Worm (Caenorhabditis elegans): ENCODE measurements around the gene ZK616.5.
"Not testable (repeated sequence)": the region's sequence is repeated elsewhere in the genome, so short reads cannot be mapped to it uniquely, and the experiment has no call there.

ZK616.5 gene

DNA sequence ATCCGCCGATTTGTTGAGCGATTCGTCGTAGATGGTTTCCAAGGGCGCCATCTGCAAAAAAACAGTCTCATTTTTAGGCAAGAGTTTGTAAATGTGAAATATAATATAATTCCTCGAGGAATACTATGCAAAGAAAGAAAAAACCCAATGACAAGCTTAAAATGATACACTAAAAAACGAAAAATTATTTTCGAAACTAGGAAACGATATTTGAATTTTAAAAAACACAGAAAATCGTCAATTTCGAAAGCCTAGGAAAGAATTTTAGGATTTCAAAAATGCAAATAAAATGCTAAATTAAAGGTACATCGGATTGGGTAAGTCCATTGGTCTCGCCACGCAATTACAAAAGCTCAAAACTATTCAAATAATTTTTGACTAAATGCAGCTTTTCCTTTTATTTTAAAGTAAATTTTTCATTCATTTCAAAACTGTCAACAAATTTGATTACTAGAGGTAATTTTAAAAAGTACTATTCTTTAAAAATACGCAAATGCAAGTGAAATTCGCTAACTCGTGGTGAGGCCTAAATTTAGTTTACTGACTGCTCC is at the start of gene ZK616.5, which contains the start of gene htp-1:
Gene ZK616.5, plus strand, starts transcription at position 423 of the 551 bp plus-strand sequence.
Gene htp-1, minus strand, starts transcription at position 51 of the 551 bp plus-strand sequence.
- TF ChIP-seq hmg-4 (GFP tag; optimal IDR thresholded peaks at IDR 0.05) (no peak), ceh-13 (GFP tag; optimal IDR thresholded peaks at IDR 0.05) (no peak), aly-1 (tag; optimal IDR thresholded peaks at IDR 0.05) (no peak), sea-1 (GFP tag; conservative IDR thresholded peaks at IDR 0.05) (no peak), ceh-36 (tag; optimal IDR thresholded peaks at IDR 0.05) (no peak), tbx-37 (GFP tag; conservative IDR thresholded peaks at IDR 0.05) (no peak), F13C5.2 (tag; optimal IDR thresholded peaks at IDR 0.05) (no peak), B0310.2 (tag; optimal IDR thresholded peaks at IDR 0.05) (no peak), flt-1 (GFP tag; IDR thresholded peaks at IDR 0.05) (no peak), hmbx-1 (tag; optimal IDR thresholded peaks at IDR 0.05) (no peak), tbx-11 (GFP tag; IDR thresholded peaks at IDR 0.05) (no peak), hnd-1 (tag; optimal IDR thresholded peaks at IDR 0.05) (no peak), ama-1 (optimal IDR thresholded peaks at IDR 0.05) (no peak), scrt-1 (GFP tag; IDR thresholded peaks at IDR 0.05) (no peak), ets-7 (tag; optimal IDR thresholded peaks at IDR 0.05) (no peak)

DNA sequence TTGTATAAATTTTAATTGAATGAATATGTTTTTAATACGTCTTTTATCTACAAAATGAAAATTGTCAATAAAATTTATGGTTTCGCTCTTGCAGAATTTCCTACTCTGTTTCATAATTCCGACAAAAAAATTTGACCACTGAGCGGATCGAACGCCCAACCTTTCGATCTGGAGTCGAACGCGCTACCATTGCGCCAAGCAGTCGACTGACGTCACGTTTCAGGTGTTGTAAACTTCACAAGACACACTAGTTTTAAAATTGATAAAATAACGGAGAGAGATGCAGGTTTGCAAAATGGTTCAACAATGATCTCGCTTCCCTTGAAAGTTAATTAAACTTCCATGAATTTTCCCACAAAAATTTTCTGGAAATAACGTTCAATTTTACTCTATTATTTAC is 47.6 kb upstream of the ZK616.5 start:
- no peak for TF ChIP-seq flt-1 (GFP tag; IDR thresholded peaks at IDR 0.05)
- no peak for TF ChIP-seq tra-4 (tag; optimal IDR thresholded peaks at IDR 0.05)
- no peak for TF ChIP-seq hmbx-1 (tag; optimal IDR thresholded peaks at IDR 0.05)
- no peak for TF ChIP-seq hmg-4 (GFP tag; optimal IDR thresholded peaks at IDR 0.05)
- TF ChIP-seq scrt-1 (GFP tag; IDR thresholded peaks at IDR 0.05), result no peak
- no peak for TF ChIP-seq ama-1 (optimal IDR thresholded peaks at IDR 0.05)
- TF ChIP-seq sea-1 (GFP tag; conservative IDR thresholded peaks at IDR 0.05), result no peak
- no peak for TF ChIP-seq aly-1 (tag; optimal IDR thresholded peaks at IDR 0.05)
- TF ChIP-seq hnd-1 (tag; optimal IDR thresholded peaks at IDR 0.05), result no peak
- no peak for TF ChIP-seq B0310.2 (tag; optimal IDR thresholded peaks at IDR 0.05)
- no peak for TF ChIP-seq tbx-37 (GFP tag; conservative IDR thresholded peaks at IDR 0.05)
- no peak for TF ChIP-seq pes-1 (GFP tag; IDR thresholded peaks at IDR 0.05)
- TF ChIP-seq F13C5.2 (tag; optimal IDR thresholded peaks at IDR 0.05), result no peak

DNA sequence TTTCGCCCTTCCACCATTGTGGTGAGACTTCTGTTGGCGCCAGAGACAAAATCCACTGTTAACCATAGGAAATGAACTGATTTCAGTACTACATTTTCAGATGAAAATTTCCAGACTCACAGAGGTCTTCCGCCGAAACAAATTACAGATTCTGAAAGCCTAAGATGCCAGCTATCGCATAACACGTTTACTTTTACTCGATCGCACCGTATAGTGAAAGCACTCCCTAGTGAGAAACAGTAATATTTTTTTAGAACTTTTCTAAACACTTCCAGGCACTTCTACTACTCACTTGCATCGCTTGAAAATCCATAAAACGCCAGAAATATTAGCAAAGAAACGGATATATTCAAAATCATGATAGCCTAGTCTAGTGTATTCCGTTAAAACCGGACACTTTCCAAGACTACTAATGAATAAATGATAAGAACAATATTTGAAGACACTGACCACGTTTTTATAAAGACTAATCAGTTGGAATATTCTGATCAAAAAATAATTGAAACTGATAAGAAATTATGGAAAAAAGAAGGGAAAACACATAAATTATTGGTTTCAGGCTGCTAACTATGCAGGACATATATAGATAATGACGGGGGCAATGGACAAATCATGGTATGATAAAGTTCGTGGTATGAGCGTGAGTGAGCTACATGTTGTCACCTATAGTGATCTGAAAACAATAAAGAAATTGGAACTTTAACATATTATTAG is 41.1 kb upstream of the ZK616.5 start, which contains the start of gene gba-4:
Gene gba-4, minus strand, starts transcription at position 418 of the 714 bp plus-strand sequence.
- TF ChIP-seq hmg-4 (GFP tag; optimal IDR thresholded peaks at IDR 0.05); ceh-36 (tag; optimal IDR thresholded peaks at IDR 0.05); ama-1 (optimal IDR thresholded peaks at IDR 0.05): not testable (repeated sequence)

DNA sequence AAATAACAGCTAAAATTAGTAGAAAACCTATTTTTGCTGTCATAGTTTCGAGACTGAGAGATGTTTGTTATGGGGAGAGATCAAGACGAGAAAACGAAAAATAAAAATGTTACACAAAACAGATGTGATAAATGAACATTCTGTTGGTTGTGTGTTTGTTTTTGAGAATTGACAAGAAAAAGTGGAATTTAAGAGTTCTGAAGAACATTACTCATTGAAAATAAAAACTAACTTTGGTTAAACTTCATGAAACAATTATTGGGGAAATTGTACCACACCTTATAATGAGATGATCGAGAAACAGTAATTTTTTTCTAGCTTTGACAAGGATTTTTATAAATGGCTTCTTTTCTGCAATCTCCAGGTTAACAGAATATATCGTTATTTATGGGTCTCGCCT is 38.4 kb upstream of the ZK616.5 start, which contains the start of gene Y4C6B.7:
Gene Y4C6B.7, minus strand, starts transcription at position 101 of the 400 bp plus-strand sequence.
- TF ChIP-seq tbx-11 (GFP tag; IDR thresholded peaks at IDR 0.05), result no peak
- no peak for TF ChIP-seq tra-4 (tag; optimal IDR thresholded peaks at IDR 0.05)
- no peak for TF ChIP-seq B0310.2 (tag; optimal IDR thresholded peaks at IDR 0.05)
- TF ChIP-seq ets-7 (tag; optimal IDR thresholded peaks at IDR 0.05), result no peak
- no peak for TF ChIP-seq hmbx-1 (tag; optimal IDR thresholded peaks at IDR 0.05)
- TF ChIP-seq F13C5.2 (tag; optimal IDR thresholded peaks at IDR 0.05), result no peak
- no peak for TF ChIP-seq sea-1 (GFP tag; conservative IDR thresholded peaks at IDR 0.05)
- no peak for TF ChIP-seq flt-1 (GFP tag; IDR thresholded peaks at IDR 0.05)
- TF ChIP-seq aly-1 (tag; optimal IDR thresholded peaks at IDR 0.05), result no peak
- TF ChIP-seq tbx-37 (GFP tag; conservative IDR thresholded peaks at IDR 0.05), result no peak
- TF ChIP-seq scrt-1 (GFP tag; IDR thresholded peaks at IDR 0.05), result no peak
- no peak for TF ChIP-seq hnd-1 (tag; optimal IDR thresholded peaks at IDR 0.05)
- TF ChIP-seq ceh-13 (GFP tag; optimal IDR thresholded peaks at IDR 0.05), result no peak
- no peak for TF ChIP-seq hmg-4 (GFP tag; optimal IDR thresholded peaks at IDR 0.05)
- no peak for TF ChIP-seq pes-1 (GFP tag; IDR thresholded peaks at IDR 0.05)
- TF ChIP-seq ceh-36 (tag; optimal IDR thresholded peaks at IDR 0.05), result no peak
- TF ChIP-seq ama-1 (optimal IDR thresholded peaks at IDR 0.05), result no peak

DNA sequence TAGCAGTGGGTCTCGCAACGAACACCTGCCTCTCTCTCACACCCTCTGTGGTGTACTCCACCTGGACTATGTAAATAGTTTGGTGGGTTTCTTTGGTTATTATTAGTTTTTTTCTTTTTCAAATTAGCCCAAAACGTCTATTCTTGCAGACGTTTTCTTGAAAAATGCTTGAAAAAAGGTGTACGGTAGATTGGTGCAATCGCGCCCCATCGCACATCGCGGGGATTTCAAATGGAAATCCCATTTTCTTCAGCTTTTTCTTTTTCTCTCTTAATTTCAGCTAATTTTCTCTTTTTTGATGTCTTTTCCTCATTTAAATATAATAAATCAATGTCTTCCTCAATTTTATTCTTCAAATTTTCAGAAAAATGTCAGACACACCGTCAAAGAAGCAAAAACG is 37.6 kb upstream of the ZK616.5 start, which contains the start of gene Y4C6B.1:
Gene Y4C6B.1, plus strand, starts transcription at position 365 of the 400 bp plus-strand sequence.
- no peak for TF ChIP-seq sea-1 (GFP tag; conservative IDR thresholded peaks at IDR 0.05)
- TF ChIP-seq tbx-11 (GFP tag; IDR thresholded peaks at IDR 0.05), result no peak
- TF ChIP-seq tra-4 (tag; optimal IDR thresholded peaks at IDR 0.05), result no peak
- TF ChIP-seq pes-1 (GFP tag; IDR thresholded peaks at IDR 0.05), result 0 out of 2 replicates have a peak, but pooled peaks have one; percentile 41

DNA sequence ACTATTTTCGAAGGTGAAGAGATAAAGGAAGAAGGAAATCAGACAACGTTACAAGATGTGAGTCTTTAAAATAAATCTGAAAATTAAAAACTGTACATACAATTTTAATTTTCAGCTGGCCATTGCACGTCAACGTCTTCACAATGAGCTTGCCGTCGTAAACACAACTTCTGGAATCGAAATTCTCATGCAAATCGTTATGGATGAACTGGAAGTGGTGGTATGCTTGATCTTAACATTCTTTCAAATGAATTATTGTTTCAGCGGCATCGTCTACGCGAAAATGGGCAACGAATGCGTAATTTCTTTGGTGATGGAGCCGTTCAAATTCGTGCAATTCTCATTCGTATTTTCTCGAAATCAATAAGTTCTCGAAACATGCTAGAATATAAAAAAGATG is 37.2 kb upstream of the ZK616.5 start:
- TF ChIP-seq pes-1 (GFP tag; IDR thresholded peaks at IDR 0.05), result no peak
- TF ChIP-seq ama-1 (optimal IDR thresholded peaks at IDR 0.05), result no peak
- TF ChIP-seq hmbx-1 (tag; optimal IDR thresholded peaks at IDR 0.05), result no peak
- TF ChIP-seq tbx-37 (GFP tag; conservative IDR thresholded peaks at IDR 0.05), result no peak
- TF ChIP-seq ets-7 (tag; optimal IDR thresholded peaks at IDR 0.05), result no peak

DNA sequence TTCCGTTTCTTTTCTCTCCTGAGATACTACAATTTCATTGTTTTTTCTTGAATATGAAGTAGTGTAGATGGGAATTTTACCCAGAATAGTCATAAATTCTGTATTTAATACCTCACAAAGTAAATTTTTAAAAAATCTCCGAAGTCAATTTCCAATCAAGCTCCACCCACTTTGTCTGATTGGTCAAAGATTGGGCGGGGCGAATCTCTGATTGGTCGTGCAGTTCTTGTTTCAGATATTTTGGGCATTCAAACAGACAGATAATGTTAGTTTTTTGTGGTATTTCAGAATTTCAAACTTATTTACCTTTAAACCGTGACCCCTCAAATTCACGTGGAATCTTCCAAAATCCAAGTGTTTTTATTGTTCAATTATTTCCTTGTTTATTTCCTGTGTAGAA is 31.2 kb upstream of the ZK616.5 start, which contains the start of gene F41H10.5:
Gene F41H10.5, plus strand, starts transcription at position 375 of the 400 bp plus-strand sequence.
- TF ChIP-seq ceh-13 (GFP tag; optimal IDR thresholded peaks at IDR 0.05) (no peak), ama-1 (optimal IDR thresholded peaks at IDR 0.05) (no peak), hmbx-1 (tag; optimal IDR thresholded peaks at IDR 0.05) (no peak), ceh-36 (tag; optimal IDR thresholded peaks at IDR 0.05) (no peak), ets-7 (tag; optimal IDR thresholded peaks at IDR 0.05) (no peak), tbx-37 (GFP tag; conservative IDR thresholded peaks at IDR 0.05) (no peak), flt-1 (GFP tag; IDR thresholded peaks at IDR 0.05) (no peak), hnd-1 (tag; optimal IDR thresholded peaks at IDR 0.05) (no peak), pes-1 (GFP tag; IDR thresholded peaks at IDR 0.05) (no peak), tra-4 (tag; optimal IDR thresholded peaks at IDR 0.05) (no peak)

All from whole organism, early embryonic.